Fruit fly (Drosophila melanogaster) whole organism, pupa: ENCODE measurements around the gene Ada.

Source experiments
- CG10348 ChIP-seq: fragments of 200-800 bp; sonication (Bioruptor generic); IDR thresholded peaks from 2 replicates; pipeline ENCODE4 v1.3.6; 2022; ENCODE audit warnings: missing biosample characterization, missing genetic modification characterization
- CG12605 ChIP-seq: fragments of 200-800 bp; sonication (Bioruptor generic); IDR thresholded peaks from 2 replicates; pipeline ENCODE4 v1.3.6; 2022; ENCODE audit warnings: missing biosample characterization, missing genetic modification characterization
- CG13204 ChIP-seq: fragments of 200-800 bp; sonication (Bioruptor generic); optimal IDR thresholded peaks from 2 replicates; lab custom pipeline; 2018; ENCODE audit warnings: missing biosample characterization, mild to moderate bottlenecking, missing genetic modification characterization, moderate library complexity
- CG14655 ChIP-seq: fragments of 200-800 bp; sonication (Bioruptor generic); optimal IDR thresholded peaks from 3 replicates; lab custom pipeline; 2017; ENCODE audit warnings: mild to moderate bottlenecking, missing biosample characterization, missing genetic modification reagents, missing genetic modification characterization
- CG17806 ChIP-seq: fragments of 200-800 bp; sonication (Bioruptor generic); optimal IDR thresholded peaks from 2 replicates; lab custom pipeline; 2018; ENCODE audit warnings: missing biosample characterization, mild to moderate bottlenecking, missing genetic modification characterization, moderate library complexity
- CG32121 ChIP-seq: fragments of 200-800 bp; sonication (Bioruptor generic); IDR thresholded peaks from 2 replicates; pipeline ENCODE4 v1.3.6; 2022; ENCODE audit warnings: missing biosample characterization, missing genetic modification characterization
- CG34367 ChIP-seq: fragments of 200-800 bp; sonication (Bioruptor generic); optimal IDR thresholded peaks from 2 replicates; lab custom pipeline; 2018; ENCODE audit warnings: missing biosample characterization, mild to moderate bottlenecking, missing genetic modification characterization
- CG4496 ChIP-seq: fragments of 200-800 bp; sonication (Bioruptor generic); IDR thresholded peaks from 3 replicates; pipeline ENCODE4 v1.3.6; 2022; ENCODE audit warnings: missing biosample characterization, missing genetic modification characterization
- CG8301 ChIP-seq: fragments of 200-800 bp; sonication (Bioruptor generic); optimal IDR thresholded peaks from 2 replicates; lab custom pipeline; 2018; ENCODE audit warnings: missing biosample characterization, mild to moderate bottlenecking, missing genetic modification characterization
- D1 ChIP-seq: fragments of 200-800 bp; sonication (Bioruptor generic); optimal IDR thresholded peaks from 2 replicates; lab custom pipeline; 2018; ENCODE audit warnings: missing biosample characterization, mild to moderate bottlenecking, missing genetic modification characterization, moderate library complexity
- EcR ChIP-seq: fragments of 200-800 bp; sonication (Bioruptor generic); optimal IDR thresholded peaks from 3 replicates; lab custom pipeline; 2019; ENCODE audit warnings: missing biosample characterization, missing genetic modification characterization, mild to moderate bottlenecking, moderate library complexity, missing genetic modification reagents
- Ets98B ChIP-seq: fragments of 200-800 bp; sonication (Bioruptor generic); IDR thresholded peaks from 2 replicates; pipeline ENCODE4 v1.3.6; 2022; ENCODE audit warnings: missing biosample characterization, missing genetic modification characterization
- Pif1A ChIP-seq: fragments of 200-800 bp; sonication (Bioruptor generic); optimal IDR thresholded peaks from 3 replicates; lab custom pipeline; 2016; ENCODE audit warnings: missing biosample characterization, missing genetic modification characterization
- Pif1B ChIP-seq: fragments of 200-800 bp; sonication (Bioruptor generic); optimal IDR thresholded peaks from 3 replicates; lab custom pipeline; 2016; ENCODE audit warnings: missing biosample characterization, missing genetic modification characterization
- fd96Ca ChIP-seq: fragments of 200-800 bp; sonication (Bioruptor generic); IDR thresholded peaks from 3 replicates; pipeline ENCODE4 v1.3.6; 2022; ENCODE audit warnings: missing biosample characterization, missing genetic modification characterization

Ada gene

DNA sequence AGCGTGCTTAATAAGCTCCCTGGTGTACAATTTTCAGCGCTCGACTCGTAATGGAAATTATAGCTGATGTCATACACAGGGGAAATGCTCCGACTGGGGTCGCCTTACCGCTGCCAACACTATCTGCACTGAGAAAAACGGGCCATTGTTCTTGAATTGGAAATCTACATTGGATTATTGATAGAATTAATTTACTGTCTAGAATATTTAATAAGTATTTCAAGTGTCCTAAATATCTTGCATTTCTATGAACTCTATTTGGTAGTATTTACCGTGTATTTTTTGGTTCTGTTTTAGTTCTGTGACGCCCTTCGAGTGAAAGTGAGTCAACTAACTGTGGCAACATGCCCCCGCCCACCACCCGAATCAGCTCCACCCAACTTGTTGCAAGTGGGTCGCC lies 18.4 kb downstream of the Ada start:
- TF ChIP-seq CG4496 (GFP tag; lab: Robert Waterston, UW) (peak; percentile 16; the same call in 1 of the 3 replicates), CG14655 (GFP tag; lab: Kevin White, UChicago) (peak; percentile 34), CG32121 (GFP tag; lab: Robert Waterston, UW) (peak; percentile 30; the same call in 1 of the 2 replicates), CG12605 (no peak), EcR (no peak), CG17806 (tag; lab: Kevin White, UChicago) (no peak)

DNA sequence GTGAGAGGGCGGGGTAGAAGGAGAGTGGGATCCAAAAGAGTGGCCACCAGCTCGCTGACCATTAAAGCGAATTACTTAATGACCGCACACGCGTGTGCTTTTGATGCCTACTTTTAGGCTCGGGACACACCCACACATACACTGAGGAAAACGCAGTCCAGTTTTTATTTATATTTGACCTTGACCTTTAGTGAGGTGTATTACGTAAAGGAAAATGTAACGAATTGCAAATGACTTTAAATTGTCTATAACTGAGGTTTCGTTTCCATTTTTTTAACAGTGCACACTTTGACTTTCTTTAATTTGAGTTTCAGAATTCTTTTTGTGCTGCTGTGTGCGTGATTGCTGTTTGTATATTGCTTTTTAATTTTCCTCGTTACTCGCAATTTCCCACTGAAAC lies 20.3 kb downstream of the Ada start:
- no peak for TF ChIP-seq D1 (tag; lab: Kevin White, UChicago)
- no peak for TF ChIP-seq Pif1A
- TF ChIP-seq CG17806 (tag; lab: Kevin White, UChicago): peak; percentile 7
- TF ChIP-seq fd96Ca (GFP tag; lab: Robert Waterston, UW): 0 out of 3 replicates have a peak, but pooled peaks have one; percentile 11
- TF ChIP-seq CG4496 (GFP tag; lab: Robert Waterston, UW): no peak
- no peak for TF ChIP-seq Pif1B (GFP tag; lab: Kevin White, UChicago)
- no peak for TF ChIP-seq CG13204 (GFP tag; lab: Kevin White, UChicago)
- TF ChIP-seq CG14655 (GFP tag; lab: Kevin White, UChicago): peak; percentile 61
- peak; percentile 36 for TF ChIP-seq CG8301 (tag; lab: Kevin White, UChicago)

DNA sequence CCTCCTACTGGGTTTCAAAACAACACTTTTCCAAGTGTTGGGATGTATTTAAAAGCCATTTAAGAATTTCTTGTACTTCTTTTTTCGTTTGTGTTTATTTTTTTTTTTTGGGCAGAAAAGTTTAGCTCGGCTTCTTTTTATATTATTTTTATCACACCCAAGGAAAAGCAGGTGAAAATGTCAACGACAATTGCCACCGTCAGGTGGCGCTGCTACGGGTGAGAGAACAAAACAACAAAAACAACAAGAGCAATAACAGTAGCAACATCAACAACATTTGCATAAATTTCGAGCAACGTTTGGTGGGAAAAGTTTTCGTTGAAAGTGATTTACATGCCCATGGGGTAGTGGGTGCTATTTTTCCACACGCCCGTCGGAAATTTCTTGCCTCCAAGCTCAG lies 25.3 kb downstream of the Ada start:
- TF ChIP-seq Ets98B (GFP tag; lab: Robert Waterston, UW) (no peak), fd96Ca (GFP tag; lab: Robert Waterston, UW) (no peak), CG34367 (no peak), CG32121 (GFP tag; lab: Robert Waterston, UW) (no peak)

DNA sequence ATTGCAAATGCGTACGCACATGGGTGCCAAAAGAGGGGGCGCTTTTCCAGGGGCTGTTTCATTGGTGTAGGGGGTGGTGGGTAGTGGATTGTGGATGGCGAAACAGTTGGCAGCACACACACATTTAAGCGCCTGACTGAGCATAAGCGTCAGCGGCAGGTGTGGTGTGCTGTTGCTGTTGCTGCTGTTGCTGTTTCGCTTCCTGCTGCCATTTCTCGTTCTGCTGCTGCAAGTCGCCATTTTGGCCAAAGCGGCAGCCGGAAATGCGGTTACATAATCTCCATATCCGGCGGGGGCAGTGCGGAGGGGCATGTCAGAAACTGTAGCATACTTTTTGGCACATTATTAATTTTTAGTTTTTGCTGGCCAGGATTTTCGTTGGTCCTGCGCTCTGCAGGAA lies 39.8 kb downstream of the Ada start:
- TF ChIP-seq CG10348 (GFP tag; lab: Robert Waterston, UW): no peak
- TF ChIP-seq fd96Ca (GFP tag; lab: Robert Waterston, UW): 0 out of 3 replicates have a peak, but pooled peaks have one; percentile 22
- 0 out of 3 replicates have a peak, but pooled peaks have one; percentile 16 for TF ChIP-seq CG4496 (GFP tag; lab: Robert Waterston, UW)
- TF ChIP-seq, all 21 proteins: peak for 2
